Worm (Caenorhabditis elegans) whole organism, L1 larva: ENCODE results near the gene pnc-1.
A peak's percentile ranks its signal among the peaks of the same experiment; 100 is the strongest.

Experiments
- C04F5.9 ChIP-seq: sonication (generic microtip); optimal IDR thresholded peaks from 2 replicates; lab custom pipeline; 2016; ENCODE audit warnings: missing genetic modification characterization, missing compliant biosample characterization
- C16A3.4 ChIP-seq: fragments of 150-350 bp; optimal IDR thresholded peaks from 2 replicates; lab custom pipeline; 2014; ENCODE audit warnings: missing biosample characterization, missing genetic modification characterization
- C34B4.2 ChIP-seq: sonication (generic microtip); optimal IDR thresholded peaks from 2 replicates; lab custom pipeline; 2017; ENCODE audit warnings: mild to moderate bottlenecking, missing genetic modification characterization, missing compliant biosample characterization
- F16B12.6 ChIP-seq: fragments of 150-350 bp; optimal IDR thresholded peaks from 2 replicates; lab custom pipeline; 2014; ENCODE audit warnings: missing biosample characterization, missing genetic modification characterization
- Y116A8C.19 ChIP-seq: sonication (generic microtip); optimal IDR thresholded peaks from 2 replicates; lab custom pipeline; 2016; ENCODE audit warnings: missing compliant biosample characterization, missing genetic modification characterization, borderline replicate concordance
- alr-1 ChIP-seq: fragments of 200-800 bp; sonication (Bioruptor generic); optimal IDR thresholded peaks from 2 replicates; lab custom pipeline; 2018; ENCODE audit warnings: borderline replicate concordance, mild to moderate bottlenecking, missing genetic modification characterization, missing compliant biosample characterization
- ama-1 ChIP-seq: fragments of 150-350 bp; optimal IDR thresholded peaks from 2 replicates; lab custom pipeline; 2014
- blmp-1 ChIP-seq: fragments of 150-350 bp; optimal IDR thresholded peaks from 2 replicates; lab custom pipeline; 2014; ENCODE audit warnings: missing biosample characterization, missing genetic modification characterization
- ceh-63 ChIP-seq: fragments of 200-800 bp; sonication (Bioruptor generic); optimal IDR thresholded peaks from 2 replicates; lab custom pipeline; 2018; ENCODE audit warnings: mild to moderate bottlenecking, missing genetic modification characterization, missing compliant biosample characterization
- ceh-88 ChIP-seq: fragments of 200-800 bp; sonication (Bioruptor generic); IDR thresholded peaks from 2 replicates; pipeline ENCODE4 v1.3.6; 2022; ENCODE audit warnings: missing genetic modification characterization, missing compliant biosample characterization
- ceh-90 ChIP-seq: sonication (generic microtip); optimal IDR thresholded peaks from 2 replicates; lab custom pipeline; 2016; ENCODE audit warnings: missing genetic modification characterization, missing compliant biosample characterization
- ces-1 ChIP-seq: fragments of 150-350 bp; optimal IDR thresholded peaks from 2 replicates; lab custom pipeline; 2014; ENCODE audit warnings: missing biosample characterization, missing genetic modification reagents, missing genetic modification characterization
- dpl-1 ChIP-seq, 3 experiments: fragments of 150-350 bp in 2 of 3; sonication (generic microtip) in 1 of 3; optimal IDR thresholded peaks; 2 replicates each; lab custom pipeline; 2014 to 2017; ENCODE audit warnings: missing biosample characterization in 3 of 3, missing genetic modification characterization in 3 of 3, missing genetic modification reagents in 3 of 3
- efl-1 ChIP-seq, 4 experiments: fragments of 150-350 bp; optimal IDR thresholded peaks in 3 of 4; peaks in 1 of 4; 1 replicate in 1 of 4; 2 replicates in 3 of 4; lab custom pipeline; 2014; ENCODE audit warnings: missing biosample characterization in 2 of 4, missing genetic modification characterization in 2 of 4, missing genetic modification reagents in 2 of 4
- efl-3 ChIP-seq: fragments of 200-800 bp; sonication (Bioruptor generic); optimal IDR thresholded peaks from 2 replicates; lab custom pipeline; 2018; ENCODE audit warnings: mild to moderate bottlenecking, missing genetic modification characterization, missing compliant biosample characterization
- elt-2 ChIP-seq: sonication (generic microtip); optimal IDR thresholded peaks from 2 replicates; lab custom pipeline; 2016; ENCODE audit warnings: missing genetic modification characterization, mild to moderate bottlenecking, inconsistent platforms, missing compliant biosample characterization, missing genetic modification reagents
- elt-3 ChIP-seq, 6 experiments: fragments of 150-350 bp in 1 of 6; sonication (generic microtip); optimal IDR thresholded peaks; 2 replicates each; lab custom pipeline; 2017 to 2018; ENCODE audit warnings: missing biosample characterization in 6 of 6, missing genetic modification characterization in 6 of 6, inconsistent platforms in 1 of 6
- ets-5 ChIP-seq: fragments of 200-800 bp; sonication (Bioruptor generic); IDR thresholded peaks from 2 replicates; pipeline ENCODE4 v1.3.6; 2022; ENCODE audit warnings: missing genetic modification characterization, missing compliant biosample characterization
- fkh-10 ChIP-seq: sonication (generic microtip); optimal IDR thresholded peaks from 2 replicates; lab custom pipeline; 2017; ENCODE audit warnings: missing biosample characterization, missing genetic modification reagents, missing genetic modification characterization
- fkh-4 ChIP-seq: sonication (generic microtip); optimal IDR thresholded peaks from 2 replicates; lab custom pipeline; 2016; ENCODE audit warnings: missing compliant biosample characterization, missing genetic modification characterization, borderline replicate concordance
- hlh-4 ChIP-seq: sonication (generic microtip); optimal IDR thresholded peaks from 2 replicates; lab custom pipeline; 2016; ENCODE audit warnings: mild to moderate bottlenecking, missing genetic modification characterization, missing compliant biosample characterization
- hpl-2 ChIP-seq: fragments of 150-350 bp; optimal IDR thresholded peaks from 2 replicates; lab custom pipeline; 2014; ENCODE audit warnings: missing biosample characterization, missing genetic modification reagents, missing genetic modification characterization
- irx-1 ChIP-seq: sonication (generic microtip); optimal IDR thresholded peaks from 2 replicates; lab custom pipeline; 2016; ENCODE audit warnings: missing genetic modification characterization, missing compliant biosample characterization
- jun-1 ChIP-seq: fragments of 150-350 bp; optimal IDR thresholded peaks from 2 replicates; lab custom pipeline; 2014; ENCODE audit warnings: missing biosample characterization, missing genetic modification reagents, missing genetic modification characterization
- lin-13 ChIP-seq: fragments of 150-350 bp; optimal IDR thresholded peaks from 2 replicates; lab custom pipeline; 2014; ENCODE audit warnings: missing biosample characterization, missing genetic modification reagents, missing genetic modification characterization
- lin-35 ChIP-seq, 2 experiments: fragments of 150-350 bp; optimal IDR thresholded peaks; 2 replicates each; lab custom pipeline; 2014; ENCODE audit warnings: missing biosample characterization in 2 of 2, missing genetic modification characterization in 2 of 2, missing genetic modification reagents in 2 of 2
- mef-2 ChIP-seq: fragments of 150-350 bp; optimal IDR thresholded peaks from 2 replicates; lab custom pipeline; 2014; ENCODE audit warnings: missing biosample characterization, missing genetic modification characterization
- nhr-11 ChIP-seq: fragments of 150-350 bp; optimal IDR thresholded peaks from 2 replicates; lab custom pipeline; 2014; ENCODE audit warnings: missing biosample characterization, missing genetic modification characterization
- nhr-20 ChIP-seq: sonication (generic microtip); optimal IDR thresholded peaks from 2 replicates; lab custom pipeline; 2016; ENCODE audit warnings: mild to moderate bottlenecking, missing genetic modification characterization, missing compliant biosample characterization
- nhr-237 ChIP-seq: fragments of 150-350 bp; optimal IDR thresholded peaks from 2 replicates; lab custom pipeline; 2014; ENCODE audit warnings: missing biosample characterization, missing genetic modification characterization
- nhr-28 ChIP-seq: fragments of 150-350 bp; optimal IDR thresholded peaks from 2 replicates; lab custom pipeline; 2014; ENCODE audit warnings: missing biosample characterization, missing genetic modification characterization
- nhr-47 ChIP-seq: sonication (generic microtip); optimal IDR thresholded peaks from 2 replicates; lab custom pipeline; 2016; ENCODE audit warnings: mild to moderate bottlenecking, missing genetic modification characterization, moderate library complexity, missing compliant biosample characterization
- nhr-71 ChIP-seq: sonication (generic microtip); optimal IDR thresholded peaks from 2 replicates; lab custom pipeline; 2016; ENCODE audit warnings: mild to moderate bottlenecking, missing genetic modification characterization, moderate library complexity, missing compliant biosample characterization
- nhr-76 ChIP-seq: sonication (generic microtip); optimal IDR thresholded peaks from 2 replicates; lab custom pipeline; 2017; ENCODE audit warnings: missing biosample characterization, missing genetic modification characterization
- nhr-85 ChIP-seq: sonication (generic microtip); peaks from one replicate; lab custom pipeline; 2016; ENCODE audit warnings: missing genetic modification characterization, inconsistent platforms, missing compliant biosample characterization
- pag-3 ChIP-seq: sonication (generic microtip); optimal IDR thresholded peaks from 2 replicates; lab custom pipeline; 2017; ENCODE audit warnings: missing genetic modification characterization, mild to moderate bottlenecking, missing compliant biosample characterization, antibody characterized with exemption, borderline replicate concordance; ENCODE audit not compliant: insufficient read depth
- pqm-1 ChIP-seq: sonication (generic microtip); optimal IDR thresholded peaks from 3 replicates; lab custom pipeline; 2017; ENCODE audit warnings: missing biosample characterization, missing genetic modification characterization
- rnt-1 ChIP-seq: sonication (generic microtip); optimal IDR thresholded peaks from 2 replicates; lab custom pipeline; 2016; ENCODE audit warnings: mild to moderate bottlenecking, missing genetic modification characterization, moderate library complexity, missing compliant biosample characterization
- skn-1 ChIP-seq: fragments of 150-350 bp; optimal IDR thresholded peaks from 2 replicates; lab custom pipeline; 2014; ENCODE audit warnings: missing biosample characterization, missing genetic modification characterization
- snpc-4 ChIP-seq: fragments of 150-350 bp; optimal IDR thresholded peaks from 2 replicates; lab custom pipeline; 2014; ENCODE audit warnings: missing biosample characterization, missing genetic modification characterization
- snu-23 ChIP-seq: sonication (generic microtip); optimal IDR thresholded peaks from 2 replicates; lab custom pipeline; 2016; ENCODE audit warnings: missing genetic modification characterization, missing compliant biosample characterization
- sox-4 ChIP-seq: sonication (generic microtip); optimal IDR thresholded peaks from 2 replicates; lab custom pipeline; 2016; ENCODE audit warnings: missing genetic modification characterization, missing compliant biosample characterization
- sptf-1 ChIP-seq: fragments of 150-350 bp; optimal IDR thresholded peaks from 2 replicates; lab custom pipeline; 2014; ENCODE audit warnings: missing biosample characterization, missing genetic modification characterization
- swsn-7 ChIP-seq: sonication (generic microtip); optimal IDR thresholded peaks from 2 replicates; lab custom pipeline; 2016; ENCODE audit warnings: missing genetic modification characterization, missing compliant biosample characterization
- tbx-2 ChIP-seq: sonication (generic microtip); optimal IDR thresholded peaks from 2 replicates; lab custom pipeline; 2016; ENCODE audit warnings: missing genetic modification characterization, missing compliant biosample characterization
- tlp-1 ChIP-seq: fragments of 150-350 bp; optimal IDR thresholded peaks from 2 replicates; lab custom pipeline; 2014; ENCODE audit warnings: missing biosample characterization, missing genetic modification characterization
- unc-130 ChIP-seq: fragments of 150-350 bp; optimal IDR thresholded peaks from 2 replicates; lab custom pipeline; 2017; ENCODE audit warnings: missing biosample characterization, missing genetic modification characterization, inconsistent platforms
- unc-62 ChIP-seq: fragments of 150-350 bp; optimal IDR thresholded peaks from 2 replicates; lab custom pipeline; 2014; ENCODE audit warnings: missing biosample characterization, missing genetic modification reagents, missing genetic modification characterization
- unc-86 ChIP-seq: sonication (generic microtip); optimal IDR thresholded peaks from 2 replicates; lab custom pipeline; 2016; ENCODE audit warnings: missing genetic modification characterization, missing compliant biosample characterization
- zag-1 ChIP-seq: fragments of 150-350 bp; optimal IDR thresholded peaks from 2 replicates; lab custom pipeline; 2014; ENCODE audit warnings: missing biosample characterization, missing genetic modification characterization
- zip-4 ChIP-seq: fragments of 200-800 bp; sonication (Bioruptor generic); optimal IDR thresholded peaks from 2 replicates; lab custom pipeline; 2018; ENCODE audit warnings: mild to moderate bottlenecking, missing genetic modification characterization, moderate library complexity, missing compliant biosample characterization
- ztf-11 ChIP-seq, 2 experiments: sonication (generic microtip); optimal IDR thresholded peaks; 2 replicates each; lab custom pipeline; 2016 to 2017; ENCODE audit warnings: missing genetic modification characterization in 2 of 2, missing biosample characterization in 1 of 2, missing compliant biosample characterization in 1 of 2
- ztf-4 ChIP-seq: fragments of 150-350 bp; optimal IDR thresholded peaks from 2 replicates; lab custom pipeline; 2014; ENCODE audit warnings: missing biosample characterization, missing genetic modification characterization

pnc-1 gene

ce11 chrIV:143807-144371 lies 40.4 kb upstream of the pnc-1 start (continued):
- TF ChIP-seq nhr-85 (tag; lab: Kevin White, UChicago), result no peak
- no peak for TF ChIP-seq nhr-11 (tag; lab: Kevin White, UChicago)
- TF ChIP-seq ets-5 (GFP tag; lab: Robert Waterston, UW), result no peak
- TF ChIP-seq blmp-1 (tag; lab: Kevin White, UChicago), result no peak
- no peak for TF ChIP-seq fkh-4 (tag; lab: Kevin White, UChicago)
- TF ChIP-seq mef-2 (tag; lab: Kevin White, UChicago), result no peak
- TF ChIP-seq snu-23 (GFP tag; lab: Kevin White, UChicago), result peak; percentile 81
- TF ChIP-seq nhr-237 (tag; lab: Kevin White, UChicago), result no peak
- no peak for TF ChIP-seq sptf-1 (tag; lab: Kevin White, UChicago)
- TF ChIP-seq jun-1 (tag; lab: Kevin White, UChicago), result peak; percentile 47
- no peak for TF ChIP-seq ces-1 (GFP tag; lab: Kevin White, UChicago)
- TF ChIP-seq skn-1 (tag; lab: Kevin White, UChicago), result peak; percentile 54
- no peak for TF ChIP-seq nhr-28 (tag; lab: Kevin White, UChicago)
- no peak for TF ChIP-seq ztf-4
- no peak for TF ChIP-seq pqm-1 (tag; lab: Kevin White, UChicago)
- TF ChIP-seq efl-1 (optimal IDR thresholded peaks at IDR 0.05; lab: Kevin White, UChicago), result peak; percentile 23 to 51
- TF ChIP-seq efl-1 (GFP tag; optimal IDR thresholded peaks at IDR 0.05 in 1 of 2; lab: Kevin White, UChicago), result peak; percentile 30 to 92
- no peak for TF ChIP-seq elt-2 (tag; lab: Kevin White, UChicago)
- no peak for TF ChIP-seq alr-1
- TF ChIP-seq C04F5.9 (tag; lab: Kevin White, UChicago), result peak; percentile 2
- TF ChIP-seq unc-130 (tag; lab: Kevin White, UChicago), result peak; percentile 74
- TF ChIP-seq rnt-1 (tag; lab: Kevin White, UChicago), result peak; percentile 85
- TF ChIP-seq ceh-63 (GFP tag; lab: Kevin White, UChicago), result no peak
- TF ChIP-seq fkh-10 (GFP tag; lab: Kevin White, UChicago), result peak; percentile 39
- no peak for TF ChIP-seq ama-1 (lab: Kevin White, UChicago)
- no peak for TF ChIP-seq snpc-4
- TF ChIP-seq nhr-71, result no peak
- no peak for TF ChIP-seq Y116A8C.19 (tag; lab: Kevin White, UChicago)
- peak; percentile 33 for TF ChIP-seq lin-13 (GFP tag; lab: Kevin White, UChicago)
- peak; percentile 55 for TF ChIP-seq nhr-20 (tag; lab: Kevin White, UChicago)
- TF ChIP-seq hpl-2 (GFP tag; lab: Kevin White, UChicago), result no peak
- no peak for TF ChIP-seq tlp-1 (tag; lab: Kevin White, UChicago)
- peak; percentile 6 to 52 (median 51) for TF ChIP-seq dpl-1 (GFP tag; optimal IDR thresholded peaks at IDR 0.05; lab: Kevin White, UChicago)
- no peak for TF ChIP-seq hlh-4
- no peak for TF ChIP-seq ceh-90 (tag; lab: Kevin White, UChicago)
- no peak for TF ChIP-seq unc-62
- peak in 1 of 2 experiments; percentile 34 for TF ChIP-seq ztf-11 (tag; optimal IDR thresholded peaks at IDR 0.05; lab: Kevin White, UChicago)
- no peak; the same call in 1 of the 2 replicates for TF ChIP-seq ceh-88 (GFP tag; lab: Robert Waterston, UW)
- no peak for TF ChIP-seq sox-4 (tag; lab: Kevin White, UChicago)
- TF ChIP-seq lin-35 (GFP tag; optimal IDR thresholded peaks at IDR 0.05; lab: Kevin White, UChicago), result peak; percentile 53 to 79
- peak; percentile 63 for TF ChIP-seq swsn-7 (tag; lab: Kevin White, UChicago)
- TF ChIP-seq C34B4.2, result no peak
- TF ChIP-seq zag-1, result no peak
- TF ChIP-seq zip-4, result peak; percentile 1
- TF ChIP-seq pag-3 (tag; lab: Kevin White, UChicago), result no peak
- peak; percentile 39 for TF ChIP-seq C16A3.4 (tag; lab: Kevin White, UChicago)
- peak; percentile 28 for TF ChIP-seq F16B12.6 (tag; lab: Kevin White, UChicago)
- TF ChIP-seq nhr-76 (tag; lab: Kevin White, UChicago), result no peak
- TF ChIP-seq unc-86 (tag; lab: Kevin White, UChicago), result no peak
- TF ChIP-seq tbx-2 (tag; lab: Kevin White, UChicago), result peak; percentile 44
- no peak for TF ChIP-seq irx-1 (tag; lab: Kevin White, UChicago)
- TF ChIP-seq efl-3 (GFP tag; lab: Kevin White, UChicago), result no peak
- peak in 1 of 6 experiments; percentile 5 for TF ChIP-seq elt-3 (tag; optimal IDR thresholded peaks at IDR 0.05; lab: Kevin White, UChicago)
- TF ChIP-seq nhr-47 (tag; lab: Kevin White, UChicago), result peak; percentile 73
